Fruit fly (Drosophila melanogaster): ENCODE measurements around the gene puf.

The puf gene

DNA sequence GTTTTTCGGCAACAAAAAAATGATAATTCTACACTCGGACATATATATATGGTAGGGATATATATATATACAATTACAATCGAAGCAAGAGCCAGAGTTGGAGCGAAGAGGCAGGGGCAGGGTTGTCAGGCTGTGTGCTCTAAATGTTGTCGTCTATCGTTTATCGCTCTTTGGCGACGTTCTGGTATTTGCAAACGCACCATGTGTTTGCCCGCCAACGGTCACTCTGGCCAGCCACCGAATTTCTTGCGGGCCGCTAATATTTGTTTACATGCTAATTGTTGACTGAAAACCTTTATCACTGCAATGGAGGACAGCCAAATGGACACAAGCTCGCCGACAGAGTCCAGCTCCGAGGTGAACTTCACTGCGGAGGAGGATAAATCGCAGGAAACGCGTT lies at the start of gene puf, which contains the start of gene ash2:
Gene puf (minus strand): TSS at position 121 of the 400 bp plus-strand sequence.
Gene ash2 (plus strand): TSS at position 203 of the 400 bp plus-strand sequence.
- TF ChIP-seq Pif1A (GFP tag; optimal IDR thresholded peaks at IDR 0.05) (no peak), CG4496 (GFP tag; IDR thresholded peaks at IDR 0.05) (peak; percentile 47; the same call in 1 of the 3 replicates), CG10348 (GFP tag; IDR thresholded peaks at IDR 0.05) (no peak)

DNA sequence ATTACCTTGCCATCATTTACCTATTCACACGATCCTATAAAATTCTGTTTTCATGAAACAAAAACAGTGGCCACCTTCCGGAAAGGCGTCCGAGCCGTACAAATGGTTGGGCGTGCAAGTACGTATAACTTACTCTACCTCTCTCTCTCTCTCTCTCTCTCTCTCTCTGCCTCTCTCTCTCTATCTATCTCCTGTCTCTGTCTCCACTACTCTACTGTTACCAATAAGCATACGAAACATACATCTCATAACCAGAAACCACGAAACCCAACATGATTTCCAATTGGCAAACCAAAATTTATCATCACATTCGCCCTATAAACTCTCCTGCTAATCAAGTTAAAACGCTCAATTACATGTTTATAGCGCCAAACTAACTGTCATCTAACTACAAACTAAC lies 49.5 kb upstream of the puf start:
- TF ChIP-seq CG14655 (GFP tag; optimal IDR thresholded peaks at IDR 0.05) (no peak), CG4496 (GFP tag; IDR thresholded peaks at IDR 0.05) (no peak)

DNA sequence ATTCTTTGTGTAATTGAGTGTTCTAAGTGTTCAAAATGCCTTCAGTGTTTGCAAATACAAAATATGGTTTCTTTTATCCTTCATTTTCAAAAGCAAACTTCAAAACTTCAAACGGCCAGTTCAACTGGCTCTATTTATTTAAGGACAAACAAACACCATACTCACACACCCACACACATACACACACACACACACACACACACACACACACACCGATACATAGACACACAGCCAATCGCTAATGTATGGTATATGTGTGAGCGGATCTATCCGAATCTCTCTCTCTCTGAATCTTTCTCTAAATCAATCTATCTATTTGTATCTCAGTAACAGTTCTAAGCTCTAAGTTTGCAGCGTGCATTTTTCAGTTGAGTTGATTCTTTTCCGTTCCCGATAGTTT lies 43.0 kb upstream of the puf start:
- TF ChIP-seq CG4496 (GFP tag; IDR thresholded peaks at IDR 0.05), result no peak
- TF ChIP-seq EcR (GFP tag; optimal IDR thresholded peaks at IDR 0.05), result no peak
- TF ChIP-seq gl (tag; optimal IDR thresholded peaks at IDR 0.05), result no peak
- TF ChIP-seq CG34367 (tag; optimal IDR thresholded peaks at IDR 0.05), result no peak
- TF ChIP-seq CG14655 (GFP tag; optimal IDR thresholded peaks at IDR 0.05), result no peak
- TF ChIP-seq Ets98B (GFP tag; IDR thresholded peaks at IDR 0.05), result no peak
- no peak for TF ChIP-seq CG13204 (GFP tag; optimal IDR thresholded peaks at IDR 0.05)
- TF ChIP-seq CG12605 (GFP tag; IDR thresholded peaks at IDR 0.05), result no peak
- no peak for TF ChIP-seq CG15710 (tag; optimal IDR thresholded peaks at IDR 0.05)
- TF ChIP-seq CG9948 (tag; optimal IDR thresholded peaks at IDR 0.05), result no peak
- TF ChIP-seq Snoo (tag; optimal IDR thresholded peaks at IDR 0.05), result no peak
- TF ChIP-seq Pif1B (GFP tag; optimal IDR thresholded peaks at IDR 0.05), result no peak
- no peak for TF ChIP-seq CG17806 (tag; optimal IDR thresholded peaks at IDR 0.05)
- no peak for TF ChIP-seq D1 (tag; optimal IDR thresholded peaks at IDR 0.05)

DNA sequence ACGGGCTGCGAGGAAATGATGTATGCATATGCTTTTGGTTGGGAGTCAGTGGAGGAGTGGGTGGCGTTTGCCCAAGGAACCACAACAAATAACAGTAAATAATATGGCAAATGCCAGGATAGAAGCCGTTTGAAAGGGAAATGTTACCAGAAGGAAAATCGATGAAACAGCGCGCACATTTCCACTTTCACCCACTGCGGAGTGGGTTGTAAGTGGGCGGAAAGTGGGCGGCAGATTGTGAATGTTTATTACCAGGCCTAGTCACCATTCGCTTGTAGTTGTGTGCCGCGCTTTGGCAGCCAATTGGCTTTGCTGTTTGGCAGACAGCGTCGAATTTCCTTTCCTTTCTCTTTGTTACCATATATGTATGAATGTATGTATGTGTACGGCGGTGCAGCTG lies 21.8 kb upstream of the puf start:
- no peak for TF ChIP-seq rn (GFP tag; IDR thresholded peaks at IDR 0.05)
- TF ChIP-seq CG4496 (GFP tag; IDR thresholded peaks at IDR 0.05), result no peak
- TF ChIP-seq fd96Ca (GFP tag; IDR thresholded peaks at IDR 0.05), result no peak
- TF ChIP-seq CG32121 (GFP tag; IDR thresholded peaks at IDR 0.05), result no peak
- no peak for TF ChIP-seq CG9948 (tag; optimal IDR thresholded peaks at IDR 0.05)
- no peak for TF ChIP-seq Pif1A (GFP tag; optimal IDR thresholded peaks at IDR 0.05)
- no peak for TF ChIP-seq CG8301 (tag; optimal IDR thresholded peaks at IDR 0.05)
- no peak for TF ChIP-seq Ets98B (GFP tag; IDR thresholded peaks at IDR 0.05)
- no peak for TF ChIP-seq CG14655 (GFP tag; optimal IDR thresholded peaks at IDR 0.05)

DNA sequence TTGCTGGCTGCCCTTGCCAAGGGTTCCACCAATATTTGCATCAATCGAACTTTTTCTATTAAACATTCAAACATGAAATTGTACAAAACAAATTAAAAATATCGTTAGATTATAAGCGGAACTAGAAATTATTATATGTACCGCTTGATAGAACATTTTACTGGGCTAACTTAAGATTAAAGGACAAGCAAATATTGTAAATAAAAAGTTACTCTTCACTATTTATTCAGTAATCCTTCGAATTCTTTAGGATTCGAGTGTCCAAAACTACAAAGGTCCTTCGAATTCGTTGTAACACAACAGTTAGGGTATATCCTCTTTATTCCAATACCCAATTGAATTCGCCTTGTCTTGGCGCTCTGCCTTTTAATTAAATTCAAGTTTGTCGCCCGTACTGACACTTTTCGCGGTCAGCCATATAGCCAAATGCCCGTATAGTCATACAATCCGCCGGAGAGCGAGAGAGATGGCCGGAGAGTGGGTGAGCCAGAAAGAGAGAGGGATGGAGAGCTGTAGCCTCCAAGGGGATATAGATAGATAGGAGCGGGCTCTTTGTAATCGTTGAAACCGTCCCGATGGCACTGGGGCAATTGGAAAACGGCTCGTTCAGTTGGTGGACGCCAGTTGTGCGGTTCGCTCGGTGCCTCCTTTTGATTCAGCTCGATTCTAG lies 17.8 kb upstream of the puf start:
- TF ChIP-seq Ets98B (GFP tag; IDR thresholded peaks at IDR 0.05) (peak; percentile 26; the same call in 1 of the 2 replicates), CG13204 (GFP tag; optimal IDR thresholded peaks at IDR 0.05) (no peak), fd96Ca (GFP tag; IDR thresholded peaks at IDR 0.05) (peak; percentile 15; the same call in 1 of the 3 replicates)

DNA sequence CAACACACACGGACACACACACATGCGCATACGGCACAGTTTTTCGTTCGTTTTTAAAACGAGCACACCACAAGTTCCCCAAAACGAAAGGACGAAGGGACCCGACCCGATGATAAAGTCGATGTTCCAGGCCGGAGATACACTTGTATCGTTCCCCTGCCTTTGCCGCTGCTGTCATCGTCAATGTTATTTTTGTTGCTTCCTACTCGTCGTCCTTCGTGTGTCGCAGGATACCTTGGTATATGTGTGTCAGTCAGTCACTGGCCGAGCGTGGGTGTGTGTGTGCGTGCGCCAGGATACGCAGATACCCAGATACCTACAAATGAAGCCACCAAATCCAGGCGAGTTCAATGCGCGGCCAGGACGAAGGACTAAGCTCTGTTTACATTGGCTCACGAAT lies 13.2 kb upstream of the puf start:
- TF ChIP-seq EcR (GFP tag; optimal IDR thresholded peaks at IDR 0.05) (no peak), CG8301 (tag; optimal IDR thresholded peaks at IDR 0.05) (no peak), Ets98B (GFP tag; IDR thresholded peaks at IDR 0.05) (no peak), Snoo (tag; optimal IDR thresholded peaks at IDR 0.05) (no peak), CG34367 (tag; optimal IDR thresholded peaks at IDR 0.05) (no peak), CG13204 (GFP tag; optimal IDR thresholded peaks at IDR 0.05) (no peak), CG4496 (GFP tag; IDR thresholded peaks at IDR 0.05) (no peak), CG14655 (GFP tag; optimal IDR thresholded peaks at IDR 0.05) (no peak), CG17806 (tag; optimal IDR thresholded peaks at IDR 0.05) (no peak), Pif1B (GFP tag; optimal IDR thresholded peaks at IDR 0.05) (no peak), CG15710 (tag; optimal IDR thresholded peaks at IDR 0.05) (no peak), D1 (tag; optimal IDR thresholded peaks at IDR 0.05) (no peak), Pif1A (GFP tag; optimal IDR thresholded peaks at IDR 0.05) (no peak), gl (tag; optimal IDR thresholded peaks at IDR 0.05) (no peak), fd96Ca (GFP tag; IDR thresholded peaks at IDR 0.05) (no peak), CG9948 (tag; optimal IDR thresholded peaks at IDR 0.05) (no peak), CG8159 (tag; optimal IDR thresholded peaks at IDR 0.05) (no peak)

DNA sequence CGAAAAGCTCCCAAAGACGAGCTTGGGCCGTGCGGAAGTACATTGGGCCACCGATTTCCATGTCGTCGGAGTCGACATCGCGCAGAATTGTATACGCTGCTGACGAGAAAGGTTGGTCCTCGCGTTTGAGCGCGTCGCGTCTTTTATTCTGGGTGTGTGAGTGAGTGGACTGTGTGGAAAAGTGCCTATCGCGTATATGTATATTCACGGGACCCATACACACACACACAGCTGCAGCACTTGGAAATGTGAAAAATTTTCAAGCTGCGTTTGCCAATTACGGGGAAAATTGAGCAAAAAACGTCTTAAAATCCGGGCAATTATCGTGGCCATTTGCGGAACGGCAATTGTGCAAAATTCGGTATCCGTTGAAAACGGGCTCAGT lies 12.6 kb upstream of the puf start, which contains the start of gene slo:
Gene slo (plus strand): TSS at position 80 of the 385 bp plus-strand sequence.
- no peak for TF ChIP-seq Pif1B (GFP tag; optimal IDR thresholded peaks at IDR 0.05)
- no peak for TF ChIP-seq Snoo (tag; optimal IDR thresholded peaks at IDR 0.05)
- TF ChIP-seq CG9948 (tag; optimal IDR thresholded peaks at IDR 0.05), result no peak

Measured in whole organism, pupa.